Worm (Caenorhabditis elegans): ENCODE results near the gene srh-62.

ce11 chrV:415072-415471, 12.1 kb upstream of the srh-62 start:
- TF ChIP-seq nhr-25 (tag; optimal IDR thresholded peaks at IDR 0.05; ENCODE audit: borderline replicate concordance, insufficient read depth) (no peak), Y105C5A.15 (GFP tag; IDR thresholded peaks at IDR 0.05) (no peak), lin-38 (GFP tag; IDR thresholded peaks at IDR 0.05) (no peak), rbr-2 (tag; optimal IDR thresholded peaks at IDR 0.05) (no peak), pha-4 (GFP tag; IDR thresholded peaks at IDR 0.05) (no peak), pha-4 (tag; optimal IDR thresholded peaks at IDR 0.05) (no peak), dpl-1 (GFP tag; optimal IDR thresholded peaks at IDR 0.05) (no peak)
